Worm (Caenorhabditis elegans): Measurements from ENCODE around the gene lpr-2.

lpr-2 gene

DNA sequence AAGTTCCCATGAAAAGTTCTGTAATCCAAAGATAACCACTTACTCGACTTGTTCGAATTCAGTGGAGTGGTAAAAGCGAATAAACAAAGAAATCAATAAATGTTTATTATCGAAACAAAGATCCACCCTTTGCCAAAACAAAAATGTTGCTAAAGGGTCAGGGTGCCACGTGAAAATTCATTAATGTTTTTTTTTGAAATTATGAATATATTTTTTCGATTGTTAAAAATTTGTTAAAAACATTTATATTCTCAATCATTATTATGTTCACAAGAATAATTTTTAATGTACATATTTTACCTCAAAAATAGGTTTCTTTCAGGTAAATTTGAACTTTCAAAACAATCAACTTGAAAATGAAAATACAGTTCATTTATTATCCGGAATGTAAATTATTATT lies 24.0 kb downstream of the lpr-2 start, which contains the start of gene H01G02.4:
H01G02.4 (minus strand) TSS at position 101 of the 400 bp plus-strand sequence.
- TF ChIP-seq lsy-27 (tag; optimal IDR thresholded peaks at IDR 0.05; ENCODE audit: borderline replicate concordance, insufficient read depth) (no peak), mxl-1 (tag; optimal IDR thresholded peaks at IDR 0.05) (no peak), dox-1 (GFP tag; IDR thresholded peaks at IDR 0.05) (no peak), F39B2.1 (GFP tag; IDR thresholded peaks at IDR 0.05) (no peak), fkh-3 (tag; optimal IDR thresholded peaks at IDR 0.05) (no peak), ets-4 (GFP tag; optimal IDR thresholded peaks at IDR 0.05) (no peak), bed-1 (GFP tag; IDR thresholded peaks at IDR 0.05) (no peak), egl-44 (GFP tag; IDR thresholded peaks at IDR 0.05) (no peak), madf-8 (GFP tag; conservative IDR thresholded peaks at IDR 0.05) (no peak), cebp-1 (GFP tag; IDR thresholded peaks at IDR 0.05) (no peak), cebp-1 (tag; optimal IDR thresholded peaks at IDR 0.05) (no peak), sptf-2 (GFP tag; optimal IDR thresholded peaks at IDR 0.05) (no peak), unc-62 (GFP tag; optimal IDR thresholded peaks at IDR 0.05) (no peak), athp-1 (tag; optimal IDR thresholded peaks at IDR 0.05) (no peak), hmg-20 (GFP tag; IDR thresholded peaks at IDR 0.05) (no peak)

DNA sequence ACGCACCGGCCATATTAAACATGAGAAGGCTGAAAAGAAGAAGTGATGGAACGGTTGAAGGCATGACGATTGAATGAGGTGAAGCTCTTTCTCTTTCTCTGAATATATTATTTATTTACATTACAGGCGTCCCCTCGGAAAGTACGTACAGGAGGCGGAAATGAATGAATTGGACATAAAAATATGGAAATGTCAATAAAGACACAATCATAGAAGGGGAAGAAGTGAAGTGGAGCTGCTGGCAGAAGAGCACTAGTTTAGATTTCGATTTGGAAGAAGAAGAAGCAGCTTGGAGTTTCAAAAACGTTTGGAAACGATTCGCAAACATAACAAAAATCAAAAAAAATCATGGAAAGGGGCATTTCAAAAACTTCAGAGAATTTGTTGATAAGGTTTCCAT lies 25.0 kb downstream of the lpr-2 start, which contains the start of gene H01G02.1:
H01G02.1 (minus strand) TSS at position 101 of the 400 bp plus-strand sequence.
- TF ChIP-seq snpc-3.4 (tag; optimal IDR thresholded peaks at IDR 0.05): no peak

DNA sequence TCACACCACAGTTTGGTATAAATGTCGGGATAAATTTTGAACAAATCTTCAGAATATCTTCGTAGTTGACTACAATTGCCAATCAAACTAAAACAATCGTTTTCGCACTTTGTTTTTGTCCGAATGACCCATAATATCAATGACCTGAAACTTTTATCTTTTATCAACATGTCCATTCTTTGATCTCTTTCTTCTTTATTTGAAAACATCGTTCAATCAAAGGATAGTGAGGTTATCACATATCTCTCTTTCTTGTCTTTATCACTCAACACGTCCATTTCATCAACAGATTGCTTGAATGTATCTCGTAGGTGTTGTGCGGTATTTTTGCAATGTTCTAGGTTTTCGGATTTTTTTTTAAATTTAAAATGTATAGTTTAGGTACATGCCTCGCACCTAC lies 30.0 kb downstream of the lpr-2 start:
- TF ChIP-seq ceh-100 (GFP tag; IDR thresholded peaks at IDR 0.05) (no peak), ztf-25 (GFP tag; IDR thresholded peaks at IDR 0.05) (no peak), lin-40 (tag; optimal IDR thresholded peaks at IDR 0.05) (no peak), akir-1 (GFP tag; optimal IDR thresholded peaks at IDR 0.05) (no peak), repo-1 (tag; optimal IDR thresholded peaks at IDR 0.05) (no peak), F57C9.4 (tag; optimal IDR thresholded peaks at IDR 0.05) (no peak), athp-1 (tag; optimal IDR thresholded peaks at IDR 0.05) (no peak), ccch-3 (GFP tag; optimal IDR thresholded peaks at IDR 0.05) (no peak), rcor-1 (GFP tag; IDR thresholded peaks at IDR 0.05) (no peak), hlh-12 (tag; optimal IDR thresholded peaks at IDR 0.05) (no peak), unc-130 (GFP tag; optimal IDR thresholded peaks at IDR 0.05) (no peak), cebp-2 (GFP tag; IDR thresholded peaks at IDR 0.05) (no peak), dpff-1 (tag; optimal IDR thresholded peaks at IDR 0.05) (no peak), ztf-6 (GFP tag; IDR thresholded peaks at IDR 0.05) (no peak)

DNA sequence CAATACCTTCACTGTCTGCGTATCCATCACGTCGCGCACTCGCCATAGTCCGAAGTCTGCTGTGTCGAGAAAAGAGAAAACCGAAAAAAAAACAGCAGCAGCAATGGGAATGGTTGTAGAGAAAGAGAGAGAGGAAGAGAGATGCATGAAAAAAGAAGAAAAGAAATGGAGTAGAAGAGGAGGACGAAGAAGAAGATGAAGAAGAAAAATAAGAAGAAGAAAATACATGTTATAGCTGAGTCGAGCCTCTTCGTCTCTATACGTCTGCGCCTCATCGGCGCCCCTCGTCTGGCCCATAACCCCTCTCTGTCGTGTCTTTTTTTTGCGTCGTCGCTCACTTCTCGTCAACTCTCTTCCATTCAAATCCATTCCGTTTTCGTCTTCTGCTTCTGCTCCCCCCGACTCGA lies 30.7 kb downstream of the lpr-2 start:
- TF ChIP-seq nhr-90 (tag; optimal IDR thresholded peaks at IDR 0.05) (no peak), rcor-1 (GFP tag; IDR thresholded peaks at IDR 0.05) (0 out of 2 replicates have a peak, but pooled peaks have one; percentile 26), lin-40 (tag; optimal IDR thresholded peaks at IDR 0.05) (peak; percentile 74), hlh-26 (GFP tag; conservative IDR thresholded peaks at IDR 0.05) (no peak), Y53F4B.3 (GFP tag; IDR thresholded peaks at IDR 0.05) (no peak), K12H6.12 (tag; optimal IDR thresholded peaks at IDR 0.05) (peak; percentile 69), dox-1 (GFP tag; IDR thresholded peaks at IDR 0.05) (no peak), cebp-1 (GFP tag; IDR thresholded peaks at IDR 0.05) (no peak), cebp-1 (tag; optimal IDR thresholded peaks at IDR 0.05) (peak; percentile 65), attf-3 (GFP tag; conservative IDR thresholded peaks at IDR 0.05) (no peak), tbp1 (GFP tag; optimal IDR thresholded peaks at IDR 0.05) (peak; percentile 28), egl-44 (GFP tag; IDR thresholded peaks at IDR 0.05) (0 out of 2 replicates have a peak, but pooled peaks have one; percentile 27), die-1 (tag; optimal IDR thresholded peaks at IDR 0.05) (peak; percentile 34), C06A6.2 (GFP tag; conservative IDR thresholded peaks at IDR 0.05) (0 out of 2 replicates have a peak, but pooled peaks have one; percentile 15), hmg-1.2 (GFP tag; IDR thresholded peaks at IDR 0.05) (peak; percentile 65; the same call in 1 of the 2 replicates), ZK185.1 (tag; optimal IDR thresholded peaks at IDR 0.05; ENCODE audit: poor library complexity, severe bottlenecking) (peak; percentile 40), F23B12.7 (tag; optimal IDR thresholded peaks at IDR 0.05; ENCODE audit: insufficient read depth) (peak; percentile 24), attf-5 (GFP tag; optimal IDR thresholded peaks at IDR 0.05) (peak; percentile 86), hlh-12 (tag; optimal IDR thresholded peaks at IDR 0.05) (no peak), chd-7 (tag; optimal IDR thresholded peaks at IDR 0.05) (peak; percentile 18), K11D2.4 (GFP tag; IDR thresholded peaks at IDR 0.05) (peak; percentile 50; the same call in 1 of the 2 replicates), ztf-26 (tag; optimal IDR thresholded peaks at IDR 0.05) (peak; percentile 49)
